Worm (Caenorhabditis elegans): ENCODE results near the gene F25E5.16.

F25E5.16 gene

DNA sequence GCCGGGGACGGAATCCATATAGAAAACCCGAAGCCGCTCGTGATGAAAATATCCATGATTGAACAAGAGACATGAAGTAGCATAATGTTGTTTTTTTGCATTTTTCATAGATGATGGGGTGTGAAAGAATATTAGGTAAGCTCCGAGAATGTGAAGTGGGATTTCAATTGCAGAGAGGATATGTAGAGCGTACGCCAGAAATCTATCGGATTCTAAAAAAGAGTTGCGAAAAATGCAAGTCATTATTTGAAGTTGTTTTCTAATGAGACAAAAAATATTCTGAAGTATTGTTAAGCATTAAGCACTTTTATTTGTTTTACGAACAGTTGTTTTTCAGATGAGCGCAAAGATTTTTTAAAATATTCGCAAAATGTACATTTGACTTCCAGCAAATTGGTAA is 13.7 kb upstream of the F25E5.16 start, which contains the start of gene F18E3.10:
F18E3.10 (minus strand) TSS at position 101 of the 400 bp plus-strand sequence.
- TF ChIP-seq C08G9.2 (tag; optimal IDR thresholded peaks at IDR 0.05) = no peak
- TF ChIP-seq odd-2 (tag; optimal IDR thresholded peaks at IDR 0.05) = no peak
- TF ChIP-seq C38D4.7 (GFP tag; optimal IDR thresholded peaks at IDR 0.05) = no peak
- no peak for TF ChIP-seq mec-3 (tag; optimal IDR thresholded peaks at IDR 0.05; ENCODE audit: borderline replicate concordance)
- no peak for TF ChIP-seq nhr-11 (tag; optimal IDR thresholded peaks at IDR 0.05)
- no peak for TF ChIP-seq unc-86 (tag; optimal IDR thresholded peaks at IDR 0.05)
- no peak for TF ChIP-seq ceh-9 (tag; optimal IDR thresholded peaks at IDR 0.05)
- TF ChIP-seq F13H6.1 (tag; optimal IDR thresholded peaks at IDR 0.05) = no peak
- no peak for TF ChIP-seq tbx-2 (tag; optimal IDR thresholded peaks at IDR 0.05)

DNA sequence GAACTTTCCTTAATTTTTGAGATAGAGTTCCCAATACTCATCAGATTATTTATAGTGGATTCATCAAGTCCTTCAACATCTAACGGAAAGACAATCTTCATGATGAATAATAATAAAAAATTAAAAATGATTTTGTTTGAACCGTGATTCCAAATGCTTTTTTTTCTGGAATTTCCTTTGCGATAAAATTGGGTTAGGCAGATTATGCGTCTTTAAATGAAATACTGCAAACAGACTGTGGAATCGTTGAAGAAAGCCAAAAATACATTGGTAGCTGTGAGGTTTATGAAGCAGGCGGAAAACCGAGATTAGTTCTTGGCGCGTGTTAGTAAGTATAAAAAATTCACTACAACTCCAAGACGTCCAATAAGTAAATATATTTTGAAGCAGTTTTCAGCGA is 11.5 kb upstream of the F25E5.16 start, which contains the start of gene srw-68:
srw-68 (minus strand) TSS at position 101 of the 400 bp plus-strand sequence.
- no peak for TF ChIP-seq elt-4 (tag; optimal IDR thresholded peaks at IDR 0.05)
- TF ChIP-seq ref-2 (tag; optimal IDR thresholded peaks at IDR 0.05) = no peak
- TF ChIP-seq hlh-8 (tag; optimal IDR thresholded peaks at IDR 0.05) = no peak
- no peak for TF ChIP-seq unc-86 (tag; optimal IDR thresholded peaks at IDR 0.05)
- no peak for TF ChIP-seq sdc-2 (tag; optimal IDR thresholded peaks at IDR 0.05)
- TF ChIP-seq pha-2 (tag; optimal IDR thresholded peaks at IDR 0.05) = no peak

DNA sequence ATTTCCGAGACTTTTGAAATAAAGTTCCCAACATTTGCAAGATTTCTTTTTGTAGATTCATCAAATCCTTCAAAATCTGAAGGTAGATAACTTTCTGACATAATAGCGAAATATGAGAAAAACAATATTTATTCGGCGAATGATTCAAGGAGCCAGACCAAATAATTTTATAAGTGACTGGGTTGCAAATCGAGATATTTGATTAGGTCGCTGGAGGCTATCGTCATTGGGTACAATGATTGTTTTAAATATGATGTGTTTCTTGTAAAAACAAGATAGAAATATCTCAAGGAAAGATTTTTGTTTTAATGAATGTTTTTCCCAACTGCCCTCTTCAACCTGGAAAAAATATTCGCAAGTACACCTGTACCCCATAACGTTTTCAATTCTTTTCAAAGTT is 9.2 kb upstream of the F25E5.16 start, which contains the start of gene srw-69:
srw-69 (minus strand) TSS at position 101 of the 400 bp plus-strand sequence.
- TF ChIP-seq Y22D7AL.16 (tag; optimal IDR thresholded peaks at IDR 0.05) = no peak

ce11 chrV:7431016-7431415 is 7.1 kb upstream of the F25E5.16 start, which contains the start of gene srw-71:
TSS of gene srw-71 (minus strand) at chrV:7431116.
- TF ChIP-seq syd-9 (tag; optimal IDR thresholded peaks at IDR 0.05) = no peak
- TF ChIP-seq fax-1 (tag; optimal IDR thresholded peaks at IDR 0.05) = no peak
- no peak for TF ChIP-seq elt-2 (tag; optimal IDR thresholded peaks at IDR 0.05)
- no peak for TF ChIP-seq Y22D7AL.16 (tag; optimal IDR thresholded peaks at IDR 0.05)
- TF ChIP-seq ceh-45 (GFP tag; IDR thresholded peaks at IDR 0.05) = no peak
- TF ChIP-seq madf-2 (tag; optimal IDR thresholded peaks at IDR 0.05) = no peak
- no peak for TF ChIP-seq hlh-30 (tag; optimal IDR thresholded peaks at IDR 0.05; ENCODE audit: insufficient read depth)
- no peak for TF ChIP-seq odd-2 (tag; optimal IDR thresholded peaks at IDR 0.05)
- no peak for TF ChIP-seq ceh-22 (tag; optimal IDR thresholded peaks at IDR 0.05)
- TF ChIP-seq pha-2 (tag; optimal IDR thresholded peaks at IDR 0.05) = no peak
- TF ChIP-seq tbx-2 (tag; optimal IDR thresholded peaks at IDR 0.05) = no peak
- no peak for TF ChIP-seq unc-55 (GFP tag; optimal IDR thresholded peaks at IDR 0.05)
- no peak for TF ChIP-seq ceh-31 (tag; optimal IDR thresholded peaks at IDR 0.05)

DNA sequence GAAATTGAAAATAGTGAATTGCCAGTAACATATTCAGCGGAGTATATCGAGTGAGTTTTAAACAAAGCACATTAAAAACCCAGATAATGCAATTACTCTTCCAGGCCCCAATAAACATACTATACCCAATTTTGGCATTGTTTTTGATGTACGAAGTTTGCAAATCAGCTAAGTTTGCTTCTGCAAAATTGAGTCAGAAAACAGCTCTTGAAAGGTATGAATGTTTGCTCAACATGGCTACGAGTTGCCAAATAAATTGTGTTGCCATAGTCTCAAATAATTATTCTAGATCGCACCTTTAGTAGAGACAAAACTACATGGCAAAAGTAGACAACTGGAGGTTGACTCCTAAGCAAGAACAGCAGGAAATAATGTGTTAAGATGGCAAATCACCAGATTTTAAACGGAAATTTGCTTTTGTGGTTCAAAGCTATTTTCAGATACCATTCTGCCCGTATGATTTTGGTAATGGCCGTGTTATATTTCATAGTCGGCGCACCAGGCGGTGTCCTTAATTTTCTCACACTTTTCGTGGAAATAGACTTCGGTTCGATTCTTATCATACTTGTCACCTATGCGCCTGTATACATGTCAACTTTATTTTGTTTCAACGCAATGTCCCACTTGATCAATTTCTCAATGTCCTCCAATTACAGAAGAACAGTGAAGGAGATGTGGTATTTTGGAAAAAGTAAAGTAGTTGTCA is 5.5 kb upstream of the F25E5.16 start:
- TF ChIP-seq ceh-48 (tag; optimal IDR thresholded peaks at IDR 0.05) (no peak), pag-3 (tag; optimal IDR thresholded peaks at IDR 0.05; ENCODE audit: borderline replicate concordance) (no peak), ceh-45 (GFP tag; IDR thresholded peaks at IDR 0.05) (no peak), dmd-4 (tag; optimal IDR thresholded peaks at IDR 0.05; ENCODE audit: borderline replicate concordance) (no peak), ceh-30 (tag; optimal IDR thresholded peaks at IDR 0.05) (no peak), hlh-30 (tag; optimal IDR thresholded peaks at IDR 0.05; ENCODE audit: insufficient read depth) (no peak), nfya-1 (tag; optimal IDR thresholded peaks at IDR 0.05) (no peak), lin-11 (tag; optimal IDR thresholded peaks at IDR 0.05) (no peak), zip-5 (tag; optimal IDR thresholded peaks at IDR 0.05) (no peak), pax-1 (tag; optimal IDR thresholded peaks at IDR 0.05) (no peak), unc-42 (tag; optimal IDR thresholded peaks at IDR 0.05) (no peak), ceh-18 (tag; optimal IDR thresholded peaks at IDR 0.05) (no peak), pha-4 (tag; optimal IDR thresholded peaks at IDR 0.05) (no peak), unc-55 (GFP tag; optimal IDR thresholded peaks at IDR 0.05) (no peak), pros-1 (tag; optimal IDR thresholded peaks at IDR 0.05) (no peak), ahr-1 (tag; optimal IDR thresholded peaks at IDR 0.05) (no peak), ceh-34 (tag; optimal IDR thresholded peaks at IDR 0.05) (no peak), hlh-8 (tag; optimal IDR thresholded peaks at IDR 0.05) (no peak), sox-4 (tag; optimal IDR thresholded peaks at IDR 0.05) (no peak), odd-2 (tag; optimal IDR thresholded peaks at IDR 0.05) (no peak)
